Fruit fly (Drosophila melanogaster) whole organism, embryonic: Measurements from ENCODE around the gene CG42538.

Experiments
- Ada2b ChIP-seq: fragments of 200-800 bp; sonication (Bioruptor generic); IDR thresholded peaks from 2 replicates; pipeline ENCODE4 v1.3.6; 2022; ENCODE audit warnings: missing biosample characterization, missing genetic modification characterization
- Antp ChIP-seq: fragments of 200-800 bp; sonication (Bioruptor generic); optimal IDR thresholded peaks from 3 replicates; lab custom pipeline; 2016; ENCODE audit warnings: missing biosample characterization, missing genetic modification characterization
- Awh ChIP-seq: fragments of 200-800 bp; sonication (Bioruptor generic); IDR thresholded peaks from 2 replicates; pipeline ENCODE4, ENCODE4 v1.3.6; 2022; ENCODE audit warnings: missing biosample characterization, missing genetic modification characterization
- C15 ChIP-seq: fragments of 200-800 bp; sonication (Bioruptor generic); IDR thresholded peaks from 3 replicates; pipeline ENCODE4 v1.3.6; 2022; ENCODE audit warnings: missing biosample characterization, missing genetic modification characterization
- CG10431 ChIP-seq: fragments of 200-800 bp; sonication (Bioruptor generic); optimal IDR thresholded peaks from 3 replicates; lab custom pipeline; 2018; ENCODE audit warnings: missing biosample characterization, mild to moderate bottlenecking, missing genetic modification characterization
- CG12744 ChIP-seq: fragments of 200-800 bp; sonication (Bioruptor generic); optimal IDR thresholded peaks from 2 replicates; lab custom pipeline; 2016; ENCODE audit warnings: missing biosample characterization, missing genetic modification characterization
- CG14965 ChIP-seq: fragments of 200-800 bp; sonication (Bioruptor generic); optimal IDR thresholded peaks from 2 replicates; lab custom pipeline; 2016; ENCODE audit warnings: missing biosample characterization, missing genetic modification characterization, borderline replicate concordance
- CG15073 ChIP-seq: fragments of 200-800 bp; sonication (Bioruptor generic); optimal IDR thresholded peaks from 2 replicates; lab custom pipeline; 2016; ENCODE audit warnings: missing biosample characterization, missing genetic modification characterization
- CG15479 ChIP-seq: fragments of 200-800 bp; sonication (Bioruptor generic); optimal IDR thresholded peaks from 3 replicates; lab custom pipeline; 2019; ENCODE audit warnings: missing biosample characterization, mild to moderate bottlenecking, missing genetic modification characterization, moderate library complexity
- CG17328 ChIP-seq: fragments of 200-800 bp; sonication (Bioruptor generic); IDR thresholded peaks from 2 replicates; pipeline ENCODE4 v1.3.6; 2022; ENCODE audit warnings: missing biosample characterization, missing genetic modification characterization
- CG18011 ChIP-seq: fragments of 200-800 bp; sonication (Bioruptor generic); optimal IDR thresholded peaks from 2 replicates; lab custom pipeline; 2017; ENCODE audit warnings: missing biosample characterization, missing genetic modification characterization, mild to moderate bottlenecking, moderate library complexity, missing genotype
- CG3163 ChIP-seq: fragments of 200-800 bp; sonication (Bioruptor generic); optimal IDR thresholded peaks from 3 replicates; lab custom pipeline; 2016; ENCODE audit warnings: missing biosample characterization, missing genetic modification characterization
- CG32532 ChIP-seq: fragments of 200-800 bp; sonication (Bioruptor generic); IDR thresholded peaks from 2 replicates; pipeline ENCODE4 v1.3.6; 2022; ENCODE audit warnings: missing biosample characterization, missing genetic modification characterization
- CG32772 ChIP-seq: fragments of 200-800 bp; sonication (Bioruptor generic); IDR thresholded peaks from 2 replicates; pipeline ENCODE4 v1.3.6; 2022; ENCODE audit warnings: missing biosample characterization, missing genetic modification characterization
- CG4282 ChIP-seq: fragments of 200-800 bp; sonication (Bioruptor generic); optimal IDR thresholded peaks from 2 replicates; lab custom pipeline; 2016; ENCODE audit warnings: missing biosample characterization, missing genetic modification characterization
- CG4404 ChIP-seq: fragments of 200-800 bp; sonication (Bioruptor generic); IDR thresholded peaks from 2 replicates; pipeline ENCODE4 v1.3.6; 2022; ENCODE audit warnings: missing biosample characterization, missing genetic modification characterization
- CG4424 ChIP-seq: fragments of 200-800 bp; sonication (Bioruptor generic); optimal IDR thresholded peaks from 3 replicates; lab custom pipeline; 2016; ENCODE audit warnings: missing biosample characterization, missing genetic modification characterization
- CG4730 ChIP-seq: fragments of 200-800 bp; sonication (Bioruptor generic); IDR thresholded peaks from 2 replicates; pipeline ENCODE4 v1.3.6; 2022; ENCODE audit warnings: missing biosample characterization, missing genetic modification characterization
- CG5180 ChIP-seq: fragments of 200-800 bp; sonication (Bioruptor generic); optimal IDR thresholded peaks from 3 replicates; lab custom pipeline; 2017; ENCODE audit warnings: missing biosample characterization, missing genetic modification characterization, mild to moderate bottlenecking, moderate library complexity, missing genetic modification reagents
- CG6254 ChIP-seq: fragments of 200-800 bp; sonication (Bioruptor generic); optimal IDR thresholded peaks from 3 replicates; lab custom pipeline; 2017; ENCODE audit warnings: mild to moderate bottlenecking, missing biosample characterization, missing genetic modification reagents, missing genetic modification characterization
- CG9437 ChIP-seq: fragments of 200-800 bp; sonication (Bioruptor generic); optimal IDR thresholded peaks from 2 replicates; lab custom pipeline; 2018; ENCODE audit warnings: missing biosample characterization, mild to moderate bottlenecking, missing genetic modification characterization
- CG9817 ChIP-seq: fragments of 200-800 bp; sonication (Bioruptor generic); optimal IDR thresholded peaks from 2 replicates; lab custom pipeline; 2018; ENCODE audit warnings: missing biosample characterization, mild to moderate bottlenecking, missing genetic modification characterization, moderate library complexity
- CG9932 ChIP-seq: fragments of 200-800 bp; sonication (Bioruptor generic); IDR thresholded peaks from 2 replicates; pipeline ENCODE4 v1.3.6; 2022; ENCODE audit warnings: missing biosample characterization, missing genetic modification characterization
- Dbx ChIP-seq: fragments of 200-800 bp; sonication (Bioruptor generic); IDR thresholded peaks from 3 replicates; pipeline ENCODE4 v1.3.6; 2022; ENCODE audit warnings: missing biosample characterization, missing genetic modification characterization
- E2f2 ChIP-seq: fragments of 200-800 bp; sonication (Bioruptor generic); IDR thresholded peaks from 2 replicates; pipeline ENCODE4 v1.3.6; 2022; ENCODE audit warnings: missing biosample characterization, missing genetic modification characterization
- ERR ChIP-seq: fragments of 200-800 bp; sonication (Bioruptor generic); optimal IDR thresholded peaks from 2 replicates; lab custom pipeline; 2016; ENCODE audit warnings: missing biosample characterization, missing genetic modification characterization
- Eip74EF ChIP-seq, 2 experiments: fragments of 200-800 bp in 1 of 2; fragments of >200 bp in 1 of 2; sonication (Bioruptor generic) in 1 of 2; optimal IDR thresholded peaks; 2 replicates each; lab custom pipeline; 2017 to 2019; ENCODE audit warnings: missing biosample characterization in 2 of 2, missing genetic modification characterization in 2 of 2, mild to moderate bottlenecking in 1 of 2, moderate library complexity in 1 of 2
- Ets97D ChIP-seq: fragments of 200-800 bp; sonication (Bioruptor generic); optimal IDR thresholded peaks from 3 replicates; lab custom pipeline; 2016; ENCODE audit warnings: missing biosample characterization, missing genetic modification characterization
- H2.0 ChIP-seq: fragments of 200-800 bp; sonication (Bioruptor generic); IDR thresholded peaks from 2 replicates; pipeline ENCODE4 v1.3.6; 2022; ENCODE audit warnings: missing biosample characterization, missing genetic modification characterization
- Hand ChIP-seq: fragments of 200-800 bp; sonication (Bioruptor generic); optimal IDR thresholded peaks from 2 replicates; lab custom pipeline; 2017; ENCODE audit warnings: mild to moderate bottlenecking, missing biosample characterization, missing genetic modification reagents, missing genetic modification characterization
- Max ChIP-seq: fragments of 200-800 bp; sonication (Bioruptor generic); optimal IDR thresholded peaks from 2 replicates; lab custom pipeline; 2016; ENCODE audit warnings: missing biosample characterization, mild to moderate bottlenecking, missing genetic modification characterization
- Mrtf ChIP-seq: fragments of 200-800 bp; sonication (Bioruptor generic); IDR thresholded peaks from 3 replicates; pipeline ENCODE4 v1.3.6; 2022; ENCODE audit warnings: missing biosample characterization, missing genetic modification characterization
- NC2α ChIP-seq: fragments of 200-800 bp; sonication (Bioruptor generic); optimal IDR thresholded peaks from 2 replicates; lab custom pipeline; 2016; ENCODE audit warnings: missing biosample characterization, missing genetic modification characterization
- Ptx1 ChIP-seq: fragments of 200-800 bp; sonication (Bioruptor generic); IDR thresholded peaks from 2 replicates; pipeline ENCODE4 v1.3.6; 2022; ENCODE audit warnings: missing biosample characterization, missing genetic modification characterization
- Rx ChIP-seq: fragments of 200-800 bp; sonication (Bioruptor generic); IDR thresholded peaks from 2 replicates; pipeline ENCODE4 v1.3.6; 2022; ENCODE audit warnings: missing biosample characterization, missing genetic modification characterization
- Stat92E ChIP-seq, 3 experiments: fragments of >200 bp in 2 of 3; fragments of 200-800 bp in 1 of 3; sonication (Bioruptor generic) in 1 of 3; optimal IDR thresholded peaks; 2 replicates each; lab custom pipeline; 2017 to 2019; ENCODE audit warnings: missing biosample characterization in 3 of 3, missing genetic modification characterization in 3 of 3, mild to moderate bottlenecking in 1 of 3, moderate library complexity in 1 of 3
- ci ChIP-seq: fragments of 200-800 bp; sonication (Bioruptor generic); IDR thresholded peaks from 3 replicates; pipeline ENCODE4 v1.3.6; 2022; ENCODE audit warnings: missing biosample characterization, missing genetic modification characterization
- corto ChIP-seq: fragments of 200-800 bp; sonication (Bioruptor generic); optimal IDR thresholded peaks from 2 replicates; lab custom pipeline; 2016; ENCODE audit warnings: missing biosample characterization, mild to moderate bottlenecking, missing genetic modification characterization, moderate library complexity
- dan ChIP-seq: fragments of 200-800 bp; sonication (Bioruptor generic); IDR thresholded peaks from 2 replicates; pipeline ENCODE4 v1.3.6; 2022; ENCODE audit warnings: missing biosample characterization, missing genetic modification characterization
- dmrt11E ChIP-seq: fragments of 200-800 bp; sonication (Bioruptor generic); optimal IDR thresholded peaks from 3 replicates; lab custom pipeline; 2018; ENCODE audit warnings: missing biosample characterization, mild to moderate bottlenecking, missing genetic modification characterization, moderate library complexity
- fd3F ChIP-seq: fragments of 200-800 bp; sonication (Bioruptor generic); optimal IDR thresholded peaks from 2 replicates; lab custom pipeline; 2018; ENCODE audit warnings: missing biosample characterization, mild to moderate bottlenecking, missing genetic modification characterization, moderate library complexity
- gsb ChIP-seq: fragments of 200-800 bp; sonication (Bioruptor generic); IDR thresholded peaks from 2 replicates; pipeline ENCODE4 v1.3.6; 2022; ENCODE audit warnings: missing biosample characterization, missing genetic modification characterization
- nau ChIP-seq: fragments of 200-800 bp; sonication (Bioruptor generic); optimal IDR thresholded peaks from 3 replicates; lab custom pipeline; 2017; ENCODE audit warnings: missing biosample characterization, mild to moderate bottlenecking, missing genetic modification characterization, missing genetic modification reagents
- otp ChIP-seq: fragments of 200-800 bp; sonication (Bioruptor generic); IDR thresholded peaks from 3 replicates; pipeline ENCODE4, ENCODE4 v1.3.6; 2022; ENCODE audit warnings: missing biosample characterization, missing genetic modification characterization
- pfk ChIP-seq: fragments of 200-800 bp; sonication (Bioruptor generic); optimal IDR thresholded peaks from 2 replicates; lab custom pipeline; 2018; ENCODE audit warnings: missing biosample characterization, mild to moderate bottlenecking, missing genetic modification characterization, moderate library complexity
- pros ChIP-seq: fragments of 200-800 bp; sonication (Bioruptor generic); optimal IDR thresholded peaks from 3 replicates; lab custom pipeline; 2019; ENCODE audit warnings: missing biosample characterization, mild to moderate bottlenecking, missing genetic modification characterization, moderate library complexity
- row ChIP-seq: fragments of 200-800 bp; sonication (Bioruptor generic); IDR thresholded peaks from 3 replicates; pipeline ENCODE4 v1.3.6; 2022; ENCODE audit warnings: missing biosample characterization, missing genetic modification characterization
- seq ChIP-seq: fragments of 200-800 bp; sonication (Bioruptor generic); IDR thresholded peaks from 2 replicates; pipeline ENCODE4 v1.3.6; 2022; ENCODE audit warnings: missing biosample characterization, missing genetic modification characterization
- so ChIP-seq: fragments of 200-800 bp; sonication (Bioruptor generic); IDR thresholded peaks from 3 replicates; pipeline ENCODE4 v1.3.6; 2022; ENCODE audit warnings: missing biosample characterization, missing genetic modification characterization
- tio ChIP-seq: fragments of 200-800 bp; sonication (Bioruptor generic); optimal IDR thresholded peaks from 2 replicates; lab custom pipeline; 2017; ENCODE audit warnings: missing biosample characterization, missing genetic modification characterization, inconsistent platforms

The CG42538 gene

dm6 chr3L:16001164-16001679 lies 33.1 kb upstream of the CG42538 start (continued):
- TF ChIP-seq CG9437 (GFP tag; lab: Kevin White, UChicago) (peak; percentile 65), row (GFP tag; lab: Robert Waterston, UW) (peak; percentile 91), E2f2 (GFP tag; lab: Robert Waterston, UW) (peak; percentile 57), C15 (GFP tag; lab: Robert Waterston, UW) (0 out of 3 replicates have a peak, but pooled peaks have one; percentile 58), Antp (peak; percentile 64), fd3F (peak; percentile 77), Ptx1 (GFP tag; lab: Robert Waterston, UW) (peak; percentile 76), Stat92E (GFP tag; optimal IDR thresholded peaks at IDR 0.05; lab: Kevin White, UChicago) (no peak), Max (peak; percentile 37), pfk (GFP tag; lab: Kevin White, UChicago) (no peak), CG10431 (GFP tag; lab: Kevin White, UChicago) (no peak), dmrt11E (no peak), Dbx (peak; percentile 75; the same call in 2 of the 3 replicates), ci (no peak), ERR (GFP tag; lab: Kevin White, UChicago) (peak; percentile 72), CG4282 (GFP tag; lab: Kevin White, UChicago) (peak; percentile 51), CG15479 (no peak), CG3163 (GFP tag; lab: Kevin White, UChicago) (peak; percentile 42), seq (GFP tag; lab: Robert Waterston, UW) (peak; percentile 62), Ada2b (peak; percentile 68), CG9817 (peak; percentile 89), CG5180 (GFP tag; lab: Kevin White, UChicago) (peak; percentile 35), so (GFP tag; lab: Robert Waterston, UW) (peak; percentile 69; the same call in 1 of the 3 replicates), CG15073 (GFP tag; lab: Kevin White, UChicago) (no peak), Awh (GFP tag; lab: Robert Waterston, UW) (no peak), CG14965 (GFP tag; lab: Kevin White, UChicago) (no peak), Hand (GFP tag; lab: Kevin White, UChicago) (peak; percentile 91), pros (GFP tag; lab: Kevin White, UChicago) (no peak), corto (GFP tag; lab: Kevin White, UChicago) (peak; percentile 25), CG18011 (GFP tag; lab: Kevin White, UChicago) (peak; percentile 66), CG17328 (peak; percentile 36; the same call in 1 of the 2 replicates), dan (GFP tag; lab: Robert Waterston, UW) (no peak), CG4424 (GFP tag; lab: Kevin White, UChicago) (peak; percentile 45), CG12744 (peak; percentile 69), gsb (peak; percentile 58), Mrtf (no peak; the same call in 2 of the 3 replicates), NC2α (no peak), Rx (GFP tag; lab: Robert Waterston, UW) (no peak), CG32532 (GFP tag; lab: Robert Waterston, UW) (peak; percentile 80; the same call in 1 of the 2 replicates), Eip74EF (GFP tag; optimal IDR thresholded peaks at IDR 0.05; lab: Kevin White, UChicago) (peak in 1 of 2 experiments; percentile 77), Ets97D (peak; percentile 28), nau (GFP tag; lab: Kevin White, UChicago) (peak; percentile 58), CG4730 (GFP tag; lab: Robert Waterston, UW) (peak; percentile 46; the same call in 1 of the 2 replicates), tio (GFP tag; lab: Kevin White, UChicago) (peak; percentile 75), otp (GFP tag; lab: Robert Waterston, UW) (no peak; the same call in 2 of the 3 replicates), CG6254 (GFP tag; lab: Kevin White, UChicago) (no peak), CG9932 (GFP tag; lab: Robert Waterston, UW) (peak; percentile 85), CG4404 (no peak), H2.0 (GFP tag; lab: Robert Waterston, UW) (peak; percentile 51), CG32772 (GFP tag; lab: Robert Waterston, UW) (peak; percentile 62)
